ENCODE assay signal across 8 worm cellular contexts in the genomic region with DNA sequence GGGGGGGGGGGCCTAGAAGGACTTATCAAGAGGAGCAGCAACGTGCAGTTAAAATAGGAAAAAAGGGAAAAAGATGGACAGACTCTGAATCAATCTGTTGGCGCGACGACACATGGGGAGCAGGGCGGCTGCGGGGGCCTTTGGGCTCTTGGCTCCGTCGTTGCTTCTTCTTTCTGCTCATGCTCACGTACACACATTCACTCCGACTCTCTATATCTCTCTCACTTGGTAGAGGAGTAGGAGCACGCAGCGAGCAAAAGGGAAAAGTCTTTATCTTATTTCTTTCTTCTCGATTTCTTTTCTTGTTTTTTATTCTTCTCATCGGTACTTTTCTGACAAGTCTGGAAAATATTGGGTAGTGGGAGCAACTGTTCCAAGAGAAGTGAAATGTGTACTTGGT.
TF ChIP-seq lines count a peak whose summit lies in the region.

No protein-coding gene starts in this region.

TF ChIP-seq in whole organism, L1 larva, 84 proteins besides CTCF, POLR2A, EP300 and RAD21 (continues in another document):
- TF ChIP-seq lin-14 (GFP tag; optimal IDR thresholded peaks at IDR 0.05; lab: Kevin White, UChicago) (peak; percentile 82), fkh-8 (tag; optimal IDR thresholded peaks at IDR 0.05; lab: Kevin White, UChicago) (peak; percentile 28), unc-98 (GFP tag; IDR thresholded peaks at IDR 0.05; lab: Robert Waterston, UW) (no peak), nhr-19 (GFP tag; conservative IDR thresholded peaks at IDR 0.05; lab: Robert Waterston, UW) (peak; percentile 40; the same call in 1 of the 2 replicates), lsy-2 (tag; optimal IDR thresholded peaks at IDR 0.05; lab: Kevin White, UChicago) (peak in 1 of 2 experiments; percentile 40), snu-23 (GFP tag; optimal IDR thresholded peaks at IDR 0.05; lab: Kevin White, UChicago) (peak; percentile 42), ceh-90 (tag; optimal IDR thresholded peaks at IDR 0.05; lab: Kevin White, UChicago) (no peak), rnt-1 (tag; optimal IDR thresholded peaks at IDR 0.05; lab: Kevin White, UChicago) (peak; percentile 28), elt-3 (tag; optimal IDR thresholded peaks at IDR 0.05; lab: Kevin White, UChicago) (no peak), dsc-1 (tag; optimal IDR thresholded peaks at IDR 0.05; lab: Kevin White, UChicago) (peak; percentile 1)

TF ChIP-seq in whole organism, L2 larva, 48 proteins besides CTCF, POLR2A, EP300 and RAD21 (continues in another document):
- TF ChIP-seq sma-9 (GFP tag; optimal IDR thresholded peaks at IDR 0.05; lab: Kevin White, UChicago): peak; percentile 52
- no peak for TF ChIP-seq sma-9 (tag; optimal IDR thresholded peaks at IDR 0.05; lab: Kevin White, UChicago)
- TF ChIP-seq ztf-1 (GFP tag; conservative IDR thresholded peaks at IDR 0.05; lab: Robert Waterston, UW): no peak
- peak; percentile 20 to 42 for TF ChIP-seq mdl-1 (tag; optimal IDR thresholded peaks at IDR 0.05; lab: Kevin White, UChicago)
- no peak for TF ChIP-seq sem-4 (tag; optimal IDR thresholded peaks at IDR 0.05; lab: Kevin White, UChicago)
- peak; percentile 70 for TF ChIP-seq C34F6.9 (tag; optimal IDR thresholded peaks at IDR 0.05; lab: Kevin White, UChicago)
- TF ChIP-seq lsy-2 (tag; optimal IDR thresholded peaks at IDR 0.05; lab: Kevin White, UChicago): peak in 1 of 2 experiments; percentile 31
- peak; percentile 15 for TF ChIP-seq crh-2 (tag; optimal IDR thresholded peaks at IDR 0.05; lab: Kevin White, UChicago)
- no peak for TF ChIP-seq blmp-1 (tag; optimal IDR thresholded peaks at IDR 0.05; lab: Kevin White, UChicago; ENCODE audit: insufficient read depth)
- no peak for TF ChIP-seq nhr-12 (tag; optimal IDR thresholded peaks at IDR 0.05; lab: Kevin White, UChicago)
- no peak for TF ChIP-seq unc-39 (tag; optimal IDR thresholded peaks at IDR 0.05; lab: Kevin White, UChicago)

TF ChIP-seq in whole organism, L3 larva, 47 proteins besides CTCF, POLR2A, EP300 and RAD21 (continues in another document):
- TF ChIP-seq ceh-82 (tag; optimal IDR thresholded peaks at IDR 0.05; lab: Kevin White, UChicago) (no peak), elt-1 (tag; optimal IDR thresholded peaks at IDR 0.05; lab: Kevin White, UChicago) (no peak), zag-1 (tag; optimal IDR thresholded peaks at IDR 0.05; lab: Kevin White, UChicago) (no peak), R02D3.7 (tag; optimal IDR thresholded peaks at IDR 0.05; lab: Kevin White, UChicago) (no peak), eor-1 (tag; optimal IDR thresholded peaks at IDR 0.05; lab: Kevin White, UChicago) (no peak), ama-1 (optimal IDR thresholded peaks at IDR 0.05; lab: Kevin White, UChicago) (peak; percentile 36), elt-3 (tag; optimal IDR thresholded peaks at IDR 0.05; lab: Kevin White, UChicago) (no peak), unc-62 (GFP tag; optimal IDR thresholded peaks at IDR 0.05; lab: Kevin White, UChicago) (no peak), tbx-2 (tag; optimal IDR thresholded peaks at IDR 0.05; lab: Kevin White, UChicago) (no peak), ztf-11 (tag; optimal IDR thresholded peaks at IDR 0.05; lab: Kevin White, UChicago) (no peak), nhr-11 (tag; optimal IDR thresholded peaks at IDR 0.05; lab: Kevin White, UChicago) (no peak), nhr-12 (tag; optimal IDR thresholded peaks at IDR 0.05; lab: Kevin White, UChicago) (no peak)

TF ChIP-seq in whole organism, L4 larva, 104 proteins besides CTCF, POLR2A, EP300 and RAD21 (continues in another document):
- no peak for TF ChIP-seq nhr-237 (tag; optimal IDR thresholded peaks at IDR 0.05; lab: Kevin White, UChicago)
- no peak for TF ChIP-seq jun-1 (tag; optimal IDR thresholded peaks at IDR 0.05; lab: Kevin White, UChicago)
- TF ChIP-seq madf-5 (GFP tag; IDR thresholded peaks at IDR 0.05; lab: Robert Waterston, UW): no peak
- no peak for TF ChIP-seq nhr-28 (tag; optimal IDR thresholded peaks at IDR 0.05; lab: Kevin White, UChicago)
- peak in 1 of 2 experiments; percentile 39 for TF ChIP-seq daf-16 (GFP tag; optimal IDR thresholded peaks at IDR 0.05; lab: Kevin White, UChicago)
- TF ChIP-seq daf-16 (tag; optimal IDR thresholded peaks at IDR 0.05; lab: Kevin White, UChicago): no peak
- no peak for TF ChIP-seq unc-62 (GFP tag; optimal IDR thresholded peaks at IDR 0.05 in 1 of 2; lab: Kevin White, UChicago)
- no peak for TF ChIP-seq unc-62 (tag; optimal IDR thresholded peaks at IDR 0.05; lab: Kevin White, UChicago)
- no peak for TF ChIP-seq lin-39 (tag; optimal IDR thresholded peaks at IDR 0.05; lab: Kevin White, UChicago)
- no peak for TF ChIP-seq duxl-1 (tag; optimal IDR thresholded peaks at IDR 0.05; lab: Kevin White, UChicago; ENCODE audit: poor library complexity)
- TF ChIP-seq nhr-76 (tag; optimal IDR thresholded peaks at IDR 0.05; lab: Kevin White, UChicago): no peak
- TF ChIP-seq ceh-44 (GFP tag; IDR thresholded peaks at IDR 0.05; lab: Robert Waterston, UW): no peak

TF ChIP-seq in whole organism, late embryonic, 69 proteins besides CTCF, POLR2A, EP300 and RAD21:
- peak; percentile 36 for TF ChIP-seq ceh-18 (tag; optimal IDR thresholded peaks at IDR 0.05; lab: Kevin White, UChicago)
- peak; percentile 5 for TF ChIP-seq nfya-1 (tag; optimal IDR thresholded peaks at IDR 0.05; lab: Kevin White, UChicago)
- TF ChIP-seq ceh-22 (tag; optimal IDR thresholded peaks at IDR 0.05; lab: Kevin White, UChicago): no peak
- no peak for TF ChIP-seq che-1 (tag; optimal IDR thresholded peaks at IDR 0.05; lab: Kevin White, UChicago)
- TF ChIP-seq fkh-6 (tag; optimal IDR thresholded peaks at IDR 0.05; lab: Kevin White, UChicago): no peak
- TF ChIP-seq unc-42 (tag; optimal IDR thresholded peaks at IDR 0.05; lab: Kevin White, UChicago): peak; percentile 51

TF ChIP-seq in whole organism, midembryonic, 9 proteins besides CTCF, POLR2A, EP300 and RAD21:
- no peak for TF ChIP-seq ztf-23 (GFP tag; IDR thresholded peaks at IDR 0.05; lab: Robert Waterston, UW)
- no peak for TF ChIP-seq ztf-29 (GFP tag; IDR thresholded peaks at IDR 0.05; lab: Robert Waterston, UW)
- no peak for TF ChIP-seq T22C8.4 (GFP tag; IDR thresholded peaks at IDR 0.05; lab: Robert Waterston, UW)
- TF ChIP-seq med-1 (GFP tag; optimal IDR thresholded peaks at IDR 0.05; lab: Kevin White, UChicago; ENCODE audit: insufficient read depth): no peak
- no peak for TF ChIP-seq ref-1 (GFP tag; conservative IDR thresholded peaks at IDR 0.05; lab: Robert Waterston, UW)
- TF ChIP-seq flt-1 (GFP tag; IDR thresholded peaks at IDR 0.05; lab: Robert Waterston, UW): 0 out of 2 replicates have a peak, but pooled peaks have one; percentile 11
TF ChIP-seq in whole organism, midembryonic: peak in this region for 1.

TF ChIP-seq in whole organism, mixed stage, embryonic, 35 proteins besides CTCF, POLR2A, EP300 and RAD21:
- TF ChIP-seq sptf-1 (tag; optimal IDR thresholded peaks at IDR 0.05; lab: Kevin White, UChicago) (peak; percentile 29), unc-120 (tag; optimal IDR thresholded peaks at IDR 0.05; lab: Kevin White, UChicago; ENCODE audit: poor library complexity, severe bottlenecking) (peak; percentile 22), nhr-237 (tag; optimal IDR thresholded peaks at IDR 0.05; lab: Kevin White, UChicago) (no peak), ceh-43 (GFP tag; optimal IDR thresholded peaks at IDR 0.05; lab: Kevin White, UChicago) (no peak), sem-2 (GFP tag; optimal IDR thresholded peaks at IDR 0.05; lab: Kevin White, UChicago) (no peak), ces-1 (GFP tag; optimal IDR thresholded peaks at IDR 0.05; lab: Kevin White, UChicago) (peak; percentile 46), cnd-1 (tag; optimal IDR thresholded peaks at IDR 0.05; lab: Kevin White, UChicago) (no peak)

TF ChIP-seq in whole organism, young adult, 124 proteins besides CTCF, POLR2A, EP300 and RAD21:
- TF ChIP-seq zfh-2 (GFP tag; conservative IDR thresholded peaks at IDR 0.05; lab: Robert Waterston, UW) (peak; percentile 57), F22D6.2 (tag; optimal IDR thresholded peaks at IDR 0.05; lab: Kevin White, UChicago) (no peak), Y53F4B.3 (GFP tag; IDR thresholded peaks at IDR 0.05; lab: Robert Waterston, UW) (no peak), attf-5 (GFP tag; optimal IDR thresholded peaks at IDR 0.05; lab: Kevin White, UChicago) (peak; percentile 6), cebp-1 (GFP tag; IDR thresholded peaks at IDR 0.05; lab: Robert Waterston, UW) (no peak), cebp-1 (tag; optimal IDR thresholded peaks at IDR 0.05; lab: Kevin White, UChicago) (peak; percentile 55), ceh-27 (GFP tag; optimal IDR thresholded peaks at IDR 0.05; lab: Kevin White, UChicago) (peak; percentile 26), egrh-3 (GFP tag; IDR thresholded peaks at IDR 0.05; lab: Robert Waterston, UW) (0 out of 2 replicates have a peak, but pooled peaks have one; percentile 18), F55B11.4 (tag; optimal IDR thresholded peaks at IDR 0.05; lab: Kevin White, UChicago; ENCODE audit: borderline replicate concordance, insufficient read depth) (no peak), F52B5.7 (tag; optimal IDR thresholded peaks at IDR 0.05; lab: Kevin White, UChicago) (peak; percentile 19), dpff-1 (tag; optimal IDR thresholded peaks at IDR 0.05; lab: Kevin White, UChicago) (peak; percentile 19), ztf-6 (GFP tag; IDR thresholded peaks at IDR 0.05; lab: Robert Waterston, UW) (no peak), K12H6.12 (tag; optimal IDR thresholded peaks at IDR 0.05; lab: Kevin White, UChicago) (peak; percentile 8), lin-40 (tag; optimal IDR thresholded peaks at IDR 0.05; lab: Kevin White, UChicago) (peak; percentile 22), bed-2 (GFP tag; IDR thresholded peaks at IDR 0.05; lab: Robert Waterston, UW) (no peak)
TF ChIP-seq in whole organism, young adult: peak in this region for 9.
